Worm (Caenorhabditis elegans) whole organism, L1 larva: ENCODE measurements around the gene msp-64.

Source experiments
- ceh-82 ChIP-seq, 3 experiments: fragments of 150-350 bp in 1 of 3; sonication (generic microtip) in 2 of 3; optimal IDR thresholded peaks; 2 replicates each; lab custom pipeline; 2014 to 2017; ENCODE audit warnings: missing biosample characterization in 3 of 3, missing genetic modification characterization in 3 of 3
- dpl-1 ChIP-seq, 3 experiments: fragments of 150-350 bp in 2 of 3; sonication (generic microtip) in 1 of 3; optimal IDR thresholded peaks; 2 replicates each; lab custom pipeline; 2014 to 2017; ENCODE audit warnings: missing biosample characterization in 3 of 3, missing genetic modification characterization in 3 of 3, missing genetic modification reagents in 3 of 3
- hlh-17 ChIP-seq: fragments of 200-800 bp; sonication (Bioruptor generic); optimal IDR thresholded peaks from 2 replicates; lab custom pipeline; 2018; ENCODE audit warnings: missing genetic modification characterization, mild to moderate bottlenecking, missing compliant biosample characterization, moderate library complexity, borderline replicate concordance
- hlh-4 ChIP-seq: sonication (generic microtip); optimal IDR thresholded peaks from 2 replicates; lab custom pipeline; 2016; ENCODE audit warnings: mild to moderate bottlenecking, missing genetic modification characterization, missing compliant biosample characterization
- jun-1 ChIP-seq: fragments of 150-350 bp; optimal IDR thresholded peaks from 2 replicates; lab custom pipeline; 2014; ENCODE audit warnings: missing biosample characterization, missing genetic modification reagents, missing genetic modification characterization
- lin-39 ChIP-seq: fragments of 150-350 bp; optimal IDR thresholded peaks from 2 replicates; lab custom pipeline; 2014; ENCODE audit warnings: missing biosample characterization, missing genetic modification reagents, missing genetic modification characterization
- lsy-2 ChIP-seq, 2 experiments: fragments of 150-350 bp; optimal IDR thresholded peaks; 2 replicates each; lab custom pipeline; 2014; ENCODE audit warnings: missing biosample characterization in 2 of 2, missing genetic modification characterization in 2 of 2
- mdl-1 ChIP-seq, 2 experiments: fragments of 150-350 bp; optimal IDR thresholded peaks; 2 replicates each; lab custom pipeline; 2014 to 2017; ENCODE audit warnings: missing biosample characterization in 2 of 2, missing genetic modification characterization in 2 of 2, inconsistent platforms in 1 of 2
- nhr-28 ChIP-seq: fragments of 150-350 bp; optimal IDR thresholded peaks from 2 replicates; lab custom pipeline; 2014; ENCODE audit warnings: missing biosample characterization, missing genetic modification characterization
- sox-4 ChIP-seq: sonication (generic microtip); optimal IDR thresholded peaks from 2 replicates; lab custom pipeline; 2016; ENCODE audit warnings: missing genetic modification characterization, missing compliant biosample characterization
- tbx-2 ChIP-seq: sonication (generic microtip); optimal IDR thresholded peaks from 2 replicates; lab custom pipeline; 2016; ENCODE audit warnings: missing genetic modification characterization, missing compliant biosample characterization
- unc-62 ChIP-seq: fragments of 150-350 bp; optimal IDR thresholded peaks from 2 replicates; lab custom pipeline; 2014; ENCODE audit warnings: missing biosample characterization, missing genetic modification reagents, missing genetic modification characterization
- zip-4 ChIP-seq: fragments of 200-800 bp; sonication (Bioruptor generic); optimal IDR thresholded peaks from 2 replicates; lab custom pipeline; 2018; ENCODE audit warnings: mild to moderate bottlenecking, missing genetic modification characterization, moderate library complexity, missing compliant biosample characterization

- TF ChIP-seq ceh-82 (tag; optimal IDR thresholded peaks at IDR 0.05; lab: Kevin White, UChicago) (no peak), dpl-1 (GFP tag; optimal IDR thresholded peaks at IDR 0.05; lab: Kevin White, UChicago) (no peak), mdl-1 (tag; optimal IDR thresholded peaks at IDR 0.05; lab: Kevin White, UChicago) (no peak), nhr-28 (tag; lab: Kevin White, UChicago) (no peak), jun-1 (tag; lab: Kevin White, UChicago) (no peak), hlh-4 (tag; lab: Kevin White, UChicago) (no peak), sox-4 (tag; lab: Kevin White, UChicago) (no peak), lin-39 (tag; lab: Kevin White, UChicago) (no peak), zip-4 (GFP tag; lab: Kevin White, UChicago) (no peak), tbx-2 (tag; lab: Kevin White, UChicago) (no peak), hlh-17 (GFP tag; lab: Kevin White, UChicago) (no peak), lsy-2 (tag; optimal IDR thresholded peaks at IDR 0.05; lab: Kevin White, UChicago) (no peak), unc-62 (GFP tag; lab: Kevin White, UChicago) (no peak)
These were observed 35.3 kb downstream of the msp-64 start for ce11 chrII:5774879-5775278.
